Fruit fly (Drosophila melanogaster) whole organism, embryonic: Measurements from ENCODE around the gene Tsf2.

Source experiments
- Abd-B ChIP-seq: fragments of 200-800 bp; sonication (Bioruptor generic); optimal IDR thresholded peaks from 2 replicates; lab custom pipeline; 2018; ENCODE audit warnings: missing biosample characterization, mild to moderate bottlenecking, missing genetic modification characterization, moderate library complexity
- Aef1 ChIP-seq: fragments of 200-800 bp; sonication (Bioruptor generic); IDR thresholded peaks from 3 replicates; pipeline ENCODE4 v1.3.6; 2022; ENCODE audit warnings: missing biosample characterization, missing genetic modification characterization
- Awh ChIP-seq: fragments of 200-800 bp; sonication (Bioruptor generic); IDR thresholded peaks from 2 replicates; pipeline ENCODE4, ENCODE4 v1.3.6; 2022; ENCODE audit warnings: missing biosample characterization, missing genetic modification characterization
- Bdp1 ChIP-seq: fragments of 200-800 bp; sonication (Bioruptor generic); optimal IDR thresholded peaks from 3 replicates; lab custom pipeline; 2016; ENCODE audit warnings: missing biosample characterization, missing genetic modification characterization
- CG10565 ChIP-seq: fragments of 200-800 bp; sonication (Bioruptor generic); optimal IDR thresholded peaks from 3 replicates; lab custom pipeline; 2016; ENCODE audit warnings: missing biosample characterization, mild to moderate bottlenecking, missing genetic modification characterization
- CG11093 ChIP-seq: fragments of 200-800 bp; sonication (Bioruptor generic); IDR thresholded peaks from 3 replicates; pipeline ENCODE4 v1.3.6; 2022; ENCODE audit warnings: missing biosample characterization, missing genetic modification characterization
- CG12659 ChIP-seq: fragments of 200-800 bp; sonication (Bioruptor generic); optimal IDR thresholded peaks from 3 replicates; lab custom pipeline; 2017; ENCODE audit warnings: mild to moderate bottlenecking, missing biosample characterization, missing genetic modification reagents, missing genetic modification characterization
- CG14441 ChIP-seq: fragments of 200-800 bp; sonication (Bioruptor generic); IDR thresholded peaks from 2 replicates; pipeline ENCODE4 v1.3.6; 2022; ENCODE audit warnings: missing biosample characterization, missing genetic modification characterization
- CG14965 ChIP-seq: fragments of 200-800 bp; sonication (Bioruptor generic); optimal IDR thresholded peaks from 2 replicates; lab custom pipeline; 2016; ENCODE audit warnings: missing biosample characterization, missing genetic modification characterization, borderline replicate concordance
- CG17361 ChIP-seq: fragments of 200-800 bp; sonication (Bioruptor generic); IDR thresholded peaks from 3 replicates; pipeline ENCODE4 v1.3.6; 2022; ENCODE audit warnings: missing biosample characterization, missing genetic modification characterization
- CG18619 ChIP-seq: fragments of 200-800 bp; sonication (Bioruptor generic); optimal IDR thresholded peaks from 3 replicates; lab custom pipeline; 2017; ENCODE audit warnings: missing biosample characterization, mild to moderate bottlenecking, missing genetic modification characterization
- CG2129 ChIP-seq: fragments of 200-800 bp; sonication (Bioruptor generic); IDR thresholded peaks from 2 replicates; pipeline ENCODE4 v1.3.6; 2022; ENCODE audit warnings: missing biosample characterization, missing genetic modification characterization; ENCODE audit not compliant: partially characterized antibody
- CG4707 ChIP-seq: fragments of 200-800 bp; sonication (Bioruptor generic); optimal IDR thresholded peaks from 2 replicates; lab custom pipeline; 2018; ENCODE audit warnings: missing biosample characterization, mild to moderate bottlenecking, missing genetic modification characterization, moderate library complexity
- CG4730 ChIP-seq: fragments of 200-800 bp; sonication (Bioruptor generic); IDR thresholded peaks from 2 replicates; pipeline ENCODE4 v1.3.6; 2022; ENCODE audit warnings: missing biosample characterization, missing genetic modification characterization
- CG6654 ChIP-seq: fragments of 200-800 bp; sonication (Bioruptor generic); optimal IDR thresholded peaks from 2 replicates; lab custom pipeline; 2017; ENCODE audit warnings: missing biosample characterization, mild to moderate bottlenecking, missing genetic modification characterization
- CG6765 ChIP-seq: fragments of 200-800 bp; sonication (Bioruptor generic); optimal IDR thresholded peaks from 3 replicates; lab custom pipeline; 2017; ENCODE audit warnings: missing biosample characterization, mild to moderate bottlenecking, missing genetic modification characterization
- CG7372 ChIP-seq: fragments of 200-800 bp; sonication (Bioruptor generic); IDR thresholded peaks from 2 replicates; pipeline ENCODE4 v1.3.6; 2022; ENCODE audit warnings: missing biosample characterization, missing genetic modification characterization
- CG8290 ChIP-seq, 3 experiments: fragments of 200-800 bp; sonication (Bioruptor generic); optimal IDR thresholded peaks; 2 replicates each; lab custom pipeline; 2016 to 2019; ENCODE audit warnings: missing biosample characterization in 3 of 3, missing genetic modification characterization in 3 of 3, mild to moderate bottlenecking in 2 of 3, moderate library complexity in 1 of 3
- CG8478 ChIP-seq: fragments of >200 bp; optimal IDR thresholded peaks from 2 replicates; lab custom pipeline; 2018
- CG9609 ChIP-seq: fragments of 200-800 bp; sonication (Bioruptor generic); optimal IDR thresholded peaks from 3 replicates; lab custom pipeline; 2016; ENCODE audit warnings: missing biosample characterization, missing genetic modification characterization
- CG9797 ChIP-seq: fragments of 200-800 bp; sonication (Bioruptor generic); optimal IDR thresholded peaks from 3 replicates; lab custom pipeline; 2018; ENCODE audit warnings: missing biosample characterization, mild to moderate bottlenecking, missing genetic modification characterization
- CHES-1-like ChIP-seq: fragments of 200-800 bp; sonication (Bioruptor generic); optimal IDR thresholded peaks from 2 replicates; lab custom pipeline; 2016; ENCODE audit warnings: missing biosample characterization, missing genetic modification characterization
- Dad ChIP-seq: fragments of 200-800 bp; sonication (Bioruptor generic); optimal IDR thresholded peaks from 3 replicates; lab custom pipeline; 2016; ENCODE audit warnings: missing biosample characterization, missing genetic modification characterization
- Dll ChIP-seq: fragments of 200-800 bp; sonication (Bioruptor generic); IDR thresholded peaks from 4 replicates; pipeline ENCODE4 v1.3.6; 2022; ENCODE audit warnings: missing biosample characterization, missing genetic modification characterization; ENCODE audit not compliant: partially characterized antibody
- Dref ChIP-seq: fragments of 200-800 bp; sonication (Bioruptor generic); IDR thresholded peaks from 2 replicates; pipeline ENCODE4 v1.3.6; 2022; ENCODE audit warnings: missing biosample characterization, missing genetic modification characterization
- HmgZ ChIP-seq: fragments of 200-800 bp; sonication (Bioruptor generic); optimal IDR thresholded peaks from 2 replicates; lab custom pipeline; 2018; ENCODE audit warnings: missing biosample characterization, mild to moderate bottlenecking, missing genetic modification characterization
- Hr3 ChIP-seq: fragments of 200-800 bp; sonication (Bioruptor generic); optimal IDR thresholded peaks from 3 replicates; lab custom pipeline; 2016; ENCODE audit warnings: missing biosample characterization, missing genetic modification characterization
- Jarid2 ChIP-seq: fragments of 200-800 bp; sonication (Bioruptor generic); optimal IDR thresholded peaks from 3 replicates; lab custom pipeline; 2017; ENCODE audit warnings: mild to moderate bottlenecking, missing biosample characterization, missing genetic modification reagents, missing genetic modification characterization
- Lim3 ChIP-seq: fragments of 200-800 bp; sonication (Bioruptor generic); IDR thresholded peaks from 2 replicates; pipeline ENCODE4 v1.3.6; 2022; ENCODE audit warnings: missing biosample characterization, missing genetic modification characterization
- Nf-YC ChIP-seq: fragments of 200-800 bp; optimal IDR thresholded peaks from 3 replicates; lab custom pipeline; 2019; ENCODE audit warnings: missing biosample characterization, mild to moderate bottlenecking, missing genetic modification characterization, moderate library complexity
- Side ChIP-seq: fragments of 200-800 bp; sonication (Bioruptor generic); optimal IDR thresholded peaks from 2 replicates; lab custom pipeline; 2016; ENCODE audit warnings: missing biosample characterization, missing genetic modification characterization
- Spps ChIP-seq: fragments of 200-800 bp; sonication (Bioruptor generic); optimal IDR thresholded peaks from 2 replicates; lab custom pipeline; 2018; ENCODE audit warnings: missing biosample characterization, mild to moderate bottlenecking, missing genetic modification characterization
- Taf1 ChIP-seq: fragments of 200-800 bp; sonication (Bioruptor generic); IDR thresholded peaks from 2 replicates; pipeline ENCODE4 v1.3.6; 2022; ENCODE audit warnings: missing biosample characterization, missing genetic modification characterization
- az2 ChIP-seq: fragments of 200-800 bp; sonication (Bioruptor generic); optimal IDR thresholded peaks from 3 replicates; lab custom pipeline; 2016; ENCODE audit warnings: missing biosample characterization, missing genetic modification characterization
- bigmax ChIP-seq: fragments of 200-800 bp; sonication (Bioruptor generic); optimal IDR thresholded peaks from 2 replicates; lab custom pipeline; 2018; ENCODE audit warnings: missing biosample characterization, mild to moderate bottlenecking, missing genetic modification characterization
- chinmo ChIP-seq: fragments of 200-800 bp; sonication (Bioruptor generic); IDR thresholded peaks from 4 replicates; pipeline ENCODE4 v1.3.6; 2022; ENCODE audit warnings: missing biosample characterization, missing genetic modification characterization; ENCODE audit not compliant: partially characterized antibody
- emc ChIP-seq: fragments of 200-800 bp; sonication (Bioruptor generic); optimal IDR thresholded peaks from 2 replicates; lab custom pipeline; 2016; ENCODE audit warnings: missing biosample characterization, missing genetic modification characterization
- fd3F ChIP-seq: fragments of 200-800 bp; sonication (Bioruptor generic); optimal IDR thresholded peaks from 2 replicates; lab custom pipeline; 2018; ENCODE audit warnings: missing biosample characterization, mild to moderate bottlenecking, missing genetic modification characterization, moderate library complexity
- fru ChIP-seq: fragments of >200 bp; optimal IDR thresholded peaks from 2 replicates; lab custom pipeline; 2017
- knrl ChIP-seq: fragments of 200-800 bp; sonication (Bioruptor generic); IDR thresholded peaks from 3 replicates; pipeline ENCODE4 v1.3.6; 2022; ENCODE audit warnings: missing biosample characterization, missing genetic modification characterization; ENCODE audit not compliant: partially characterized antibody
- lov ChIP-seq, 2 experiments: fragments of 200-800 bp in 1 of 2; fragments of >200 bp in 1 of 2; sonication (Bioruptor generic) in 1 of 2; IDR thresholded peaks in 1 of 2; optimal IDR thresholded peaks in 1 of 2; 2 replicates in 1 of 2; 3 replicates in 1 of 2; pipeline versions ENCODE4 v1.3.6 to Lab custom; 2017 to 2022; ENCODE audit warnings: missing biosample characterization in 1 of 2, missing genetic modification characterization in 1 of 2
- ranshi ChIP-seq: fragments of 200-800 bp; sonication (Bioruptor generic); IDR thresholded peaks from 2 replicates; pipeline ENCODE4 v1.3.6; 2022; ENCODE audit warnings: missing biosample characterization, missing genetic modification characterization
- repo ChIP-seq: fragments of 200-800 bp; sonication (Bioruptor generic); optimal IDR thresholded peaks from 2 replicates; lab custom pipeline; 2016; ENCODE audit warnings: missing biosample characterization, missing genetic modification characterization
- rib ChIP-seq: fragments of 200-800 bp; sonication (Bioruptor generic); IDR thresholded peaks from 2 replicates; pipeline ENCODE4 v1.3.6; 2022; ENCODE audit warnings: missing biosample characterization, missing genetic modification characterization
- seq ChIP-seq: fragments of 200-800 bp; sonication (Bioruptor generic); IDR thresholded peaks from 2 replicates; pipeline ENCODE4 v1.3.6; 2022; ENCODE audit warnings: missing biosample characterization, missing genetic modification characterization
- sob ChIP-seq: fragments of 200-800 bp; sonication (Bioruptor generic); IDR thresholded peaks from 2 replicates; pipeline ENCODE4 v1.3.6; 2022; ENCODE audit warnings: missing biosample characterization, missing genetic modification characterization
- tap ChIP-seq: fragments of 200-800 bp; optimal IDR thresholded peaks from 3 replicates; lab custom pipeline; 2019; ENCODE audit warnings: missing biosample characterization, mild to moderate bottlenecking, missing genetic modification characterization, moderate library complexity
- toy ChIP-seq: fragments of 200-800 bp; sonication (Bioruptor generic); IDR thresholded peaks from 2 replicates; pipeline ENCODE4 v1.3.6; 2022; ENCODE audit warnings: missing biosample characterization, missing genetic modification characterization
- tup ChIP-seq: fragments of 200-800 bp; sonication (Bioruptor generic); optimal IDR thresholded peaks from 2 replicates; lab custom pipeline; 2016; ENCODE audit warnings: missing biosample characterization, mild to moderate bottlenecking, missing genetic modification characterization, moderate library complexity
- wek ChIP-seq: fragments of 200-800 bp; sonication (Bioruptor generic); optimal IDR thresholded peaks from 3 replicates; lab custom pipeline; 2018; ENCODE audit warnings: missing biosample characterization, mild to moderate bottlenecking, missing genetic modification characterization, moderate library complexity
- zen ChIP-seq: fragments of 200-800 bp; sonication (Bioruptor generic); optimal IDR thresholded peaks from 3 replicates; lab custom pipeline; 2018; ENCODE audit warnings: missing biosample characterization, mild to moderate bottlenecking, missing genetic modification characterization, moderate library complexity

Tsf2 gene

dm6 chr3L:12572366-12572765, 38.8 kb upstream of the Tsf2 start, which contains the start of gene sowah (continued):
- TF ChIP-seq Spps (tag; lab: Kevin White, UChicago), result no peak
- TF ChIP-seq Aef1 (GFP tag; lab: Robert Waterston, UW), result peak; percentile 60
- no peak for TF ChIP-seq fd3F (GFP tag; lab: Kevin White, UChicago)
- peak; percentile 63 for TF ChIP-seq CG9609
- peak; percentile 23 for TF ChIP-seq CG18619 (GFP tag; lab: Kevin White, UChicago)
- no peak for TF ChIP-seq lov (optimal IDR thresholded peaks at IDR 0.05; lab: Kevin White, UChicago)
- no peak for TF ChIP-seq lov (GFP tag; IDR thresholded peaks at IDR 0.05; lab: Robert Waterston, UW)
- TF ChIP-seq CG4730 (GFP tag; lab: Robert Waterston, UW), result no peak
- no peak for TF ChIP-seq CG2129 (GFP tag; lab: Robert Waterston, UW)
- no peak for TF ChIP-seq CG11093 (GFP tag; lab: Robert Waterston, UW)
- TF ChIP-seq CG6654 (GFP tag; lab: Kevin White, UChicago), result no peak
- 0 out of 4 replicates have a peak, but pooled peaks have one; percentile 22 for TF ChIP-seq Dll (GFP tag; lab: Robert Waterston, UW)
- peak; percentile 64 for TF ChIP-seq Nf-YC (tag; lab: Kevin White, UChicago)
- no peak for TF ChIP-seq bigmax
- peak; percentile 65 for TF ChIP-seq CHES-1-like (GFP tag; lab: Kevin White, UChicago)
- TF ChIP-seq sob (GFP tag; lab: Robert Waterston, UW), result peak; percentile 55
- TF ChIP-seq CG6765, result no peak
- peak; percentile 80 for TF ChIP-seq Jarid2
- no peak for TF ChIP-seq fru (lab: Kevin White, UChicago)
- TF ChIP-seq knrl (GFP tag; lab: Robert Waterston, UW), result peak; percentile 54; the same call in 1 of the 3 replicates
- TF ChIP-seq tap, result peak; percentile 31
- TF ChIP-seq CG10565 (GFP tag; lab: Kevin White, UChicago), result no peak
- no peak for TF ChIP-seq Awh (GFP tag; lab: Robert Waterston, UW)
- TF ChIP-seq CG4707 (GFP tag; lab: Kevin White, UChicago), result no peak
- TF ChIP-seq CG14441 (GFP tag; lab: Robert Waterston, UW), result no peak
- no peak for TF ChIP-seq tup
- TF ChIP-seq chinmo (GFP tag; lab: Robert Waterston, UW), result no peak
- TF ChIP-seq Dad (GFP tag; lab: Kevin White, UChicago), result peak; percentile 19
- TF ChIP-seq zen (tag; lab: Kevin White, UChicago), result peak; percentile 51
- TF ChIP-seq Dref (GFP tag; lab: Robert Waterston, UW), result peak; percentile 46; the same call in 1 of the 2 replicates
- TF ChIP-seq Side (GFP tag; lab: Kevin White, UChicago), result peak; percentile 36
- peak; percentile 24 for TF ChIP-seq Hr3 (GFP tag; lab: Kevin White, UChicago)
- peak; percentile 69 for TF ChIP-seq CG17361
- peak; percentile 50 for TF ChIP-seq emc (GFP tag; lab: Kevin White, UChicago)
- no peak for TF ChIP-seq Taf1
- no peak for TF ChIP-seq ranshi (GFP tag; lab: Robert Waterston, UW)
- no peak for TF ChIP-seq CG8478 (lab: Kevin White, UChicago)
- peak; percentile 37; the same call in 1 of the 2 replicates for TF ChIP-seq CG7372 (GFP tag; lab: Robert Waterston, UW)
- TF ChIP-seq repo, result peak; percentile 8
- no peak for TF ChIP-seq seq (GFP tag; lab: Robert Waterston, UW)
- peak; percentile 66 for TF ChIP-seq Abd-B (GFP tag; lab: Kevin White, UChicago)
- no peak for TF ChIP-seq wek (GFP tag; lab: Kevin White, UChicago)
- no peak for TF ChIP-seq toy (GFP tag; lab: Robert Waterston, UW)
- peak; percentile 5 for TF ChIP-seq az2
- peak; percentile 76 for TF ChIP-seq HmgZ (tag; lab: Kevin White, UChicago)
- peak; percentile 44 for TF ChIP-seq Bdp1
- TF ChIP-seq CG8290 (GFP tag; optimal IDR thresholded peaks at IDR 0.05; lab: Kevin White, UChicago), result peak; percentile 71
- peak in 1 of 2 experiments; percentile 81 for TF ChIP-seq CG8290 (tag; optimal IDR thresholded peaks at IDR 0.05; lab: Kevin White, UChicago)
- TF ChIP-seq CG14965, result no peak
- TF ChIP-seq rib (GFP tag; lab: Robert Waterston, UW), result 0 out of 2 replicates have a peak, but pooled peaks have one; percentile 36
- TF ChIP-seq CG9797, result peak; percentile 18
- peak; percentile 67 for TF ChIP-seq CG12659 (GFP tag; lab: Kevin White, UChicago)
- no peak for TF ChIP-seq Lim3 (GFP tag; lab: Robert Waterston, UW)
